Fruit fly (Drosophila melanogaster): ENCODE data around the gene CG9702.

- TF ChIP-seq Dfd (GFP tag; optimal IDR thresholded peaks at IDR 0.05) (no peak), Rel (GFP tag; optimal IDR thresholded peaks at IDR 0.05) (no peak), Rel (tag; optimal IDR thresholded peaks at IDR 0.05) (no peak), sv (GFP tag; optimal IDR thresholded peaks at IDR 0.05) (no peak), br (GFP tag; optimal IDR thresholded peaks at IDR 0.05) (no peak), pan (optimal IDR thresholded peaks at IDR 0.05) (no peak), Myc (optimal IDR thresholded peaks at IDR 0.05) (no peak), Hr83 (GFP tag; optimal IDR thresholded peaks at IDR 0.05; ENCODE audit: poor library complexity, severe bottlenecking) (no peak), ey (GFP tag; optimal IDR thresholded peaks at IDR 0.05) (no peak), dsf (GFP tag; optimal IDR thresholded peaks at IDR 0.05; ENCODE audit: borderline replicate concordance) (no peak), foxo (GFP tag; optimal IDR thresholded peaks at IDR 0.05) (no peak), Vsx2 (GFP tag; optimal IDR thresholded peaks at IDR 0.05; ENCODE audit: partially characterized antibody) (no peak), rgr (GFP tag; optimal IDR thresholded peaks at IDR 0.05) (no peak), CrebA (GFP tag; optimal IDR thresholded peaks at IDR 0.05; ENCODE audit: borderline replicate concordance) (no peak), woc (GFP tag; optimal IDR thresholded peaks at IDR 0.05) (no peak)
These were observed 49.7 kb upstream of the CG9702 start for dm6 chr3R:30529570-30529969.
